Fruit fly (Drosophila melanogaster) whole organism, pupa: Measurements from ENCODE around the gene Cse1.

Experiments used
- CG13204 ChIP-seq: fragments of 200-800 bp; sonication (Bioruptor generic); optimal IDR thresholded peaks from 2 replicates; lab custom pipeline; 2018; ENCODE audit warnings: missing biosample characterization, mild to moderate bottlenecking, missing genetic modification characterization, moderate library complexity
- CG14655 ChIP-seq: fragments of 200-800 bp; sonication (Bioruptor generic); optimal IDR thresholded peaks from 3 replicates; lab custom pipeline; 2017; ENCODE audit warnings: mild to moderate bottlenecking, missing biosample characterization, missing genetic modification reagents, missing genetic modification characterization
- CG15710 ChIP-seq: fragments of 200-800 bp; sonication (Bioruptor generic); optimal IDR thresholded peaks from 2 replicates; lab custom pipeline; 2018; ENCODE audit warnings: missing biosample characterization, mild to moderate bottlenecking, missing genetic modification characterization, moderate library complexity
- CG17806 ChIP-seq: fragments of 200-800 bp; sonication (Bioruptor generic); optimal IDR thresholded peaks from 2 replicates; lab custom pipeline; 2018; ENCODE audit warnings: missing biosample characterization, mild to moderate bottlenecking, missing genetic modification characterization, moderate library complexity
- CG32121 ChIP-seq: fragments of 200-800 bp; sonication (Bioruptor generic); IDR thresholded peaks from 2 replicates; pipeline ENCODE4 v1.3.6; 2022; ENCODE audit warnings: missing biosample characterization, missing genetic modification characterization
- CG34367 ChIP-seq: fragments of 200-800 bp; sonication (Bioruptor generic); optimal IDR thresholded peaks from 2 replicates; lab custom pipeline; 2018; ENCODE audit warnings: missing biosample characterization, mild to moderate bottlenecking, missing genetic modification characterization
- CG4496 ChIP-seq: fragments of 200-800 bp; sonication (Bioruptor generic); IDR thresholded peaks from 3 replicates; pipeline ENCODE4 v1.3.6; 2022; ENCODE audit warnings: missing biosample characterization, missing genetic modification characterization
- CG8159 ChIP-seq: fragments of 200-800 bp; sonication (Bioruptor generic); optimal IDR thresholded peaks from 3 replicates; lab custom pipeline; 2018; ENCODE audit warnings: missing biosample characterization, mild to moderate bottlenecking, missing genetic modification characterization, moderate library complexity
- CG8301 ChIP-seq: fragments of 200-800 bp; sonication (Bioruptor generic); optimal IDR thresholded peaks from 2 replicates; lab custom pipeline; 2018; ENCODE audit warnings: missing biosample characterization, mild to moderate bottlenecking, missing genetic modification characterization
- CG9948 ChIP-seq: fragments of 200-800 bp; sonication (Bioruptor generic); optimal IDR thresholded peaks from 2 replicates; lab custom pipeline; 2018; ENCODE audit warnings: missing biosample characterization, mild to moderate bottlenecking, missing genetic modification characterization, moderate library complexity
- D1 ChIP-seq: fragments of 200-800 bp; sonication (Bioruptor generic); optimal IDR thresholded peaks from 2 replicates; lab custom pipeline; 2018; ENCODE audit warnings: missing biosample characterization, mild to moderate bottlenecking, missing genetic modification characterization, moderate library complexity
- Ets98B ChIP-seq: fragments of 200-800 bp; sonication (Bioruptor generic); IDR thresholded peaks from 2 replicates; pipeline ENCODE4 v1.3.6; 2022; ENCODE audit warnings: missing biosample characterization, missing genetic modification characterization
- Pif1B ChIP-seq: fragments of 200-800 bp; sonication (Bioruptor generic); optimal IDR thresholded peaks from 3 replicates; lab custom pipeline; 2016; ENCODE audit warnings: missing biosample characterization, missing genetic modification characterization
- fd96Ca ChIP-seq: fragments of 200-800 bp; sonication (Bioruptor generic); IDR thresholded peaks from 3 replicates; pipeline ENCODE4 v1.3.6; 2022; ENCODE audit warnings: missing biosample characterization, missing genetic modification characterization

- TF ChIP-seq CG13204 (GFP tag; lab: Kevin White, UChicago): no peak
- TF ChIP-seq CG34367 (tag; lab: Kevin White, UChicago): no peak
- TF ChIP-seq Ets98B: no peak
- TF ChIP-seq CG14655 (GFP tag; lab: Kevin White, UChicago): no peak
- no peak for TF ChIP-seq fd96Ca (GFP tag; lab: Robert Waterston, UW)
- no peak for TF ChIP-seq CG8159 (tag; lab: Kevin White, UChicago)
- TF ChIP-seq CG9948 (tag; lab: Kevin White, UChicago): no peak
- no peak for TF ChIP-seq CG8301
- no peak for TF ChIP-seq CG32121 (GFP tag; lab: Robert Waterston, UW)
- no peak for TF ChIP-seq Pif1B (GFP tag; lab: Kevin White, UChicago)
- TF ChIP-seq CG15710 (tag; lab: Kevin White, UChicago): no peak
- no peak for TF ChIP-seq CG17806 (tag; lab: Kevin White, UChicago)
- TF ChIP-seq D1 (tag; lab: Kevin White, UChicago): no peak
- no peak for TF ChIP-seq CG4496 (GFP tag; lab: Robert Waterston, UW)
These were observed 9.4 kb upstream of the Cse1 start, which contains the start of gene CG13282 for dm6 chr2L:16834402-16834801.
